Worm (Caenorhabditis elegans): ENCODE data around the gene srh-128.

ce11 chrII:2734735-2735134 lies 29.6 kb upstream of the srh-128 start:
- TF ChIP-seq W03F9.2 (tag; optimal IDR thresholded peaks at IDR 0.05) (no peak), him-1 (tag; optimal IDR thresholded peaks at IDR 0.05) (no peak)

Measured in whole organism, L4/young adult.